Fruit fly (Drosophila melanogaster) whole organism, embryonic: ENCODE results near the gene CG13299.
A peak's percentile ranks its signal among the peaks of the same experiment; 100 is the strongest.

Experiments used
- Blimp-1 ChIP-seq: fragments of 200-800 bp; sonication (Bioruptor generic); optimal IDR thresholded peaks from 3 replicates; lab custom pipeline; 2018; ENCODE audit warnings: missing biosample characterization, missing genetic modification characterization, mild to moderate bottlenecking, moderate library complexity, missing genetic modification reagents
- CG10147 ChIP-seq: fragments of 200-800 bp; sonication (Bioruptor generic); optimal IDR thresholded peaks from 2 replicates; lab custom pipeline; 2019; ENCODE audit warnings: missing biosample characterization, mild to moderate bottlenecking, missing genetic modification characterization, moderate library complexity
- CG10431 ChIP-seq: fragments of 200-800 bp; sonication (Bioruptor generic); optimal IDR thresholded peaks from 3 replicates; lab custom pipeline; 2018; ENCODE audit warnings: missing biosample characterization, mild to moderate bottlenecking, missing genetic modification characterization
- CG10565 ChIP-seq: fragments of 200-800 bp; sonication (Bioruptor generic); optimal IDR thresholded peaks from 3 replicates; lab custom pipeline; 2016; ENCODE audit warnings: missing biosample characterization, mild to moderate bottlenecking, missing genetic modification characterization
- CG10979 ChIP-seq: fragments of 200-800 bp; sonication (Bioruptor generic); optimal IDR thresholded peaks from 2 replicates; lab custom pipeline; 2018; ENCODE audit warnings: missing biosample characterization, mild to moderate bottlenecking, missing genetic modification characterization, moderate library complexity
- CG11560 ChIP-seq: fragments of 200-800 bp; sonication (Bioruptor generic); IDR thresholded peaks from 3 replicates; pipeline ENCODE4 v1.3.6; 2022; ENCODE audit warnings: missing biosample characterization, missing genetic modification characterization
- CG11695 ChIP-seq: fragments of 200-800 bp; sonication (Bioruptor generic); IDR thresholded peaks from 3 replicates; pipeline ENCODE4 v1.3.6; 2022; ENCODE audit warnings: missing biosample characterization, missing genetic modification characterization
- CG14014 ChIP-seq: fragments of 200-800 bp; sonication (Bioruptor generic); IDR thresholded peaks from 2 replicates; pipeline ENCODE4 v1.3.6; 2022; ENCODE audit warnings: missing biosample characterization, missing genetic modification characterization
- CG15269 ChIP-seq: fragments of 200-800 bp; sonication (Bioruptor generic); optimal IDR thresholded peaks from 2 replicates; lab custom pipeline; 2018; ENCODE audit warnings: missing biosample characterization, mild to moderate bottlenecking, missing genetic modification characterization, moderate library complexity
- CG17359 ChIP-seq: fragments of 200-800 bp; sonication (Bioruptor generic); optimal IDR thresholded peaks from 3 replicates; lab custom pipeline; 2018; ENCODE audit warnings: missing biosample characterization, mild to moderate bottlenecking, missing genetic modification characterization, moderate library complexity
- CG17829 ChIP-seq: fragments of 200-800 bp; optimal IDR thresholded peaks from 2 replicates; lab custom pipeline; 2019; ENCODE audit warnings: missing biosample characterization, mild to moderate bottlenecking, missing genetic modification characterization, moderate library complexity
- CG18599 ChIP-seq: fragments of 200-800 bp; sonication (Bioruptor generic); optimal IDR thresholded peaks from 3 replicates; lab custom pipeline; 2017; ENCODE audit warnings: missing biosample characterization, missing genetic modification characterization, mild to moderate bottlenecking, moderate library complexity, missing genetic modification reagents
- CG18764 ChIP-seq: fragments of 200-800 bp; sonication (Bioruptor generic); optimal IDR thresholded peaks from 3 replicates; lab custom pipeline; 2016; ENCODE audit warnings: missing biosample characterization, missing genetic modification characterization
- CG2116 ChIP-seq: fragments of 200-800 bp; sonication (Bioruptor generic); optimal IDR thresholded peaks from 3 replicates; lab custom pipeline; 2018; ENCODE audit warnings: missing biosample characterization, mild to moderate bottlenecking, missing genetic modification characterization
- CG30020 ChIP-seq: fragments of 200-800 bp; optimal IDR thresholded peaks from 2 replicates; lab custom pipeline; 2019; ENCODE audit warnings: missing biosample characterization, mild to moderate bottlenecking, missing genetic modification characterization, moderate library complexity
- CG32532 ChIP-seq: fragments of 200-800 bp; sonication (Bioruptor generic); IDR thresholded peaks from 2 replicates; pipeline ENCODE4 v1.3.6; 2022; ENCODE audit warnings: missing biosample characterization, missing genetic modification characterization
- CG4854 ChIP-seq: fragments of 200-800 bp; sonication (Bioruptor generic); optimal IDR thresholded peaks from 2 replicates; lab custom pipeline; 2016; ENCODE audit warnings: missing biosample characterization, missing genetic modification characterization, inconsistent platforms
- CG6689 ChIP-seq: fragments of 200-800 bp; sonication (Bioruptor generic); IDR thresholded peaks from 2 replicates; pipeline ENCODE4 v1.3.6; 2022; ENCODE audit warnings: missing biosample characterization, missing genetic modification characterization
- CG6813 ChIP-seq: fragments of 200-800 bp; sonication (Bioruptor generic); optimal IDR thresholded peaks from 2 replicates; lab custom pipeline; 2017; ENCODE audit warnings: missing biosample characterization, missing genetic modification characterization, mild to moderate bottlenecking, moderate library complexity, missing genetic modification reagents
- CG7271 ChIP-seq: fragments of 200-800 bp; sonication (Bioruptor generic); optimal IDR thresholded peaks from 2 replicates; lab custom pipeline; 2018; ENCODE audit warnings: missing biosample characterization, mild to moderate bottlenecking, missing genetic modification characterization, moderate library complexity
- CG8765 ChIP-seq: fragments of 200-800 bp; sonication (Bioruptor generic); IDR thresholded peaks from 2 replicates; pipeline ENCODE4 v1.3.6; 2022; ENCODE audit warnings: missing biosample characterization, missing genetic modification characterization
- CG9797 ChIP-seq: fragments of 200-800 bp; sonication (Bioruptor generic); optimal IDR thresholded peaks from 3 replicates; lab custom pipeline; 2018; ENCODE audit warnings: missing biosample characterization, mild to moderate bottlenecking, missing genetic modification characterization
- D19B ChIP-seq: fragments of 200-800 bp; sonication (Bioruptor generic); optimal IDR thresholded peaks from 2 replicates; lab custom pipeline; 2017; ENCODE audit warnings: missing biosample characterization, mild to moderate bottlenecking, missing genetic modification characterization
- H2.0 ChIP-seq: fragments of 200-800 bp; sonication (Bioruptor generic); IDR thresholded peaks from 2 replicates; pipeline ENCODE4 v1.3.6; 2022; ENCODE audit warnings: missing biosample characterization, missing genetic modification characterization
- Hr3 ChIP-seq: fragments of 200-800 bp; sonication (Bioruptor generic); optimal IDR thresholded peaks from 3 replicates; lab custom pipeline; 2016; ENCODE audit warnings: missing biosample characterization, missing genetic modification characterization
- Mad ChIP-seq: fragments of 200-800 bp; sonication (Bioruptor generic); optimal IDR thresholded peaks from 2 replicates; lab custom pipeline; 2016; ENCODE audit warnings: missing biosample characterization, missing genetic modification characterization
- NFAT ChIP-seq: fragments of 200-800 bp; sonication (Bioruptor generic); IDR thresholded peaks from 2 replicates; pipeline ENCODE4 v1.3.6; 2022; ENCODE audit warnings: missing biosample characterization, missing genetic modification characterization
- Sox100B ChIP-seq: fragments of 200-800 bp; sonication (Bioruptor generic); optimal IDR thresholded peaks from 3 replicates; lab custom pipeline; 2018; ENCODE audit warnings: missing biosample characterization, mild to moderate bottlenecking, missing genetic modification characterization
- Usf ChIP-seq: fragments of 200-800 bp; sonication (Bioruptor generic); optimal IDR thresholded peaks from 2 replicates; lab custom pipeline; 2017; ENCODE audit warnings: missing genotype, missing biosample characterization, missing genetic modification characterization
- Xbp1 ChIP-seq: fragments of 200-800 bp; sonication (Bioruptor generic); optimal IDR thresholded peaks from 3 replicates; lab custom pipeline; 2016; ENCODE audit warnings: missing biosample characterization, mild to moderate bottlenecking, missing genetic modification characterization
- bsh ChIP-seq, 2 experiments: fragments of 200-800 bp; sonication (Bioruptor generic); optimal IDR thresholded peaks; 2 replicates each; lab custom pipeline; 2017 to 2018; ENCODE audit warnings: mild to moderate bottlenecking in 2 of 2, missing biosample characterization in 2 of 2, missing genetic modification characterization in 2 of 2, moderate library complexity in 1 of 2
- chm ChIP-seq: fragments of 200-800 bp; sonication (Bioruptor generic); IDR thresholded peaks from 2 replicates; pipeline ENCODE4 v1.3.6; 2022; ENCODE audit warnings: missing biosample characterization, missing genetic modification characterization
- ci ChIP-seq: fragments of 200-800 bp; sonication (Bioruptor generic); IDR thresholded peaks from 3 replicates; pipeline ENCODE4 v1.3.6; 2022; ENCODE audit warnings: missing biosample characterization, missing genetic modification characterization
- crp ChIP-seq, 2 experiments: fragments of 200-800 bp; sonication (Bioruptor generic); optimal IDR thresholded peaks; 2 replicates in 1 of 2; 3 replicates in 1 of 2; lab custom pipeline; 2017; ENCODE audit warnings: missing biosample characterization in 2 of 2, missing genetic modification characterization in 2 of 2, mild to moderate bottlenecking in 1 of 2, moderate library complexity in 1 of 2
- dimm ChIP-seq: fragments of 200-800 bp; sonication (Bioruptor generic); IDR thresholded peaks from 2 replicates; pipeline ENCODE4 v1.3.6; 2022; ENCODE audit warnings: missing biosample characterization, missing genetic modification characterization
- dpn ChIP-seq, 2 experiments: fragments of 200-800 bp; sonication (Bioruptor generic); optimal IDR thresholded peaks; 3 replicates each; lab custom pipeline; 2016; ENCODE audit warnings: missing biosample characterization in 2 of 2, missing genetic modification characterization in 2 of 2
- gfzf ChIP-seq: fragments of 200-800 bp; sonication (Bioruptor generic); optimal IDR thresholded peaks from 2 replicates; lab custom pipeline; 2016; ENCODE audit warnings: missing biosample characterization, mild to moderate bottlenecking, missing genetic modification characterization, moderate library complexity
- ken ChIP-seq: fragments of 200-800 bp; sonication (Bioruptor generic); IDR thresholded peaks from 3 replicates; pipeline ENCODE4 v1.3.6; 2022; ENCODE audit warnings: missing biosample characterization, missing genetic modification characterization
- lilli ChIP-seq: fragments of 200-800 bp; sonication (Bioruptor generic); optimal IDR thresholded peaks from 3 replicates; lab custom pipeline; 2016; ENCODE audit warnings: missing biosample characterization, missing genetic modification characterization
- lmd ChIP-seq: fragments of 200-800 bp; sonication (Bioruptor generic); IDR thresholded peaks from 2 replicates; pipeline ENCODE4 v1.3.6; 2022; ENCODE audit warnings: missing biosample characterization, missing genetic modification characterization
- lola ChIP-seq, 3 experiments: fragments of >200 bp in 2 of 3; fragments of 200-800 bp in 1 of 3; sonication (Bioruptor generic) in 1 of 3; optimal IDR thresholded peaks; 2 replicates each; lab custom pipeline; 2017 to 2019; ENCODE audit warnings: missing biosample characterization in 3 of 3, missing genetic modification characterization in 3 of 3, mild to moderate bottlenecking in 1 of 3, moderate library complexity in 1 of 3
- lov ChIP-seq, 2 experiments: fragments of 200-800 bp in 1 of 2; fragments of >200 bp in 1 of 2; sonication (Bioruptor generic) in 1 of 2; IDR thresholded peaks in 1 of 2; optimal IDR thresholded peaks in 1 of 2; 2 replicates in 1 of 2; 3 replicates in 1 of 2; pipeline versions ENCODE4 v1.3.6 to Lab custom; 2017 to 2022; ENCODE audit warnings: missing biosample characterization in 1 of 2, missing genetic modification characterization in 1 of 2
- phol ChIP-seq: fragments of 200-800 bp; sonication (Bioruptor generic); optimal IDR thresholded peaks from 3 replicates; lab custom pipeline; 2018; ENCODE audit warnings: missing biosample characterization, mild to moderate bottlenecking, missing genetic modification characterization, moderate library complexity
- sc ChIP-seq, 3 experiments: fragments of >200 bp in 2 of 3; fragments of 200-800 bp in 1 of 3; sonication (Bioruptor generic) in 1 of 3; optimal IDR thresholded peaks; 2 replicates in 2 of 3; 3 replicates in 1 of 3; lab custom pipeline; 2017; ENCODE audit warnings: mild to moderate bottlenecking in 1 of 3, missing biosample characterization in 1 of 3, missing genetic modification characterization in 1 of 3, missing genetic modification reagents in 1 of 3
- slbo ChIP-seq: fragments of 200-800 bp; sonication (Bioruptor generic); IDR thresholded peaks from 2 replicates; pipeline ENCODE4 v1.3.6; 2022; ENCODE audit warnings: missing biosample characterization, missing genetic modification characterization
- tin ChIP-seq: fragments of 200-800 bp; sonication (Bioruptor generic); optimal IDR thresholded peaks from 3 replicates; lab custom pipeline; 2016; ENCODE audit warnings: missing biosample characterization, missing genetic modification characterization
- vvl ChIP-seq: fragments of 200-800 bp; sonication (Bioruptor generic); IDR thresholded peaks from 2 replicates; pipeline ENCODE4 v1.3.6; 2022; ENCODE audit warnings: missing biosample characterization, missing genetic modification characterization
- wor ChIP-seq: fragments of 200-800 bp; sonication (Bioruptor generic); IDR thresholded peaks from 2 replicates; pipeline ENCODE4 v1.3.6; 2022; ENCODE audit warnings: missing biosample characterization, missing genetic modification characterization

Gene CG13299

DNA sequence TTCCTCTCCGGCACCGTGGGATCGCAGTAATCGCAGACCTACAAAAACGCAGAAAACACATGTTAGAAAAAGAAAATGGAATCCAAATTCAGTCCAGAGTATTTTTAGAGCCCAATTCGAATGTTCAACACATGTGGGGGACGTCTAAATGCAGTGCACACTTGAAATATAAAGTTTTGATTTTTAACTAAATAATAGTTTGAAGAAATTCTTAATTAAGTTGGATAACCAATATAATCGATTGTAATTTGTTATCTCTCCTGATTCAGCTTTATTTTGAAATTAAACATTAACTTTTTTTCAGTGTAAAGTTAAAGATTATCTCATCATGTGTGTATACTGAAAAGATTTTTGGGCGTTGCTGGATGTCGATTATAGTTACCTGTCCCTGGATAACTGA is 14.9 kb downstream of the CG13299 start (continued):
- no peak for TF ChIP-seq sc (optimal IDR thresholded peaks at IDR 0.05; lab: Kevin White, UChicago)
- peak; percentile 56 for TF ChIP-seq sc (GFP tag; optimal IDR thresholded peaks at IDR 0.05; lab: Kevin White, UChicago)
- peak; percentile 66 for TF ChIP-seq H2.0 (GFP tag; lab: Robert Waterston, UW)
- peak; percentile 84 for TF ChIP-seq ci (GFP tag; lab: Robert Waterston, UW)
- peak; percentile 56 for TF ChIP-seq Hr3 (GFP tag; lab: Kevin White, UChicago)
- TF ChIP-seq CG7271 (tag; lab: Kevin White, UChicago) = peak; percentile 51
- peak; percentile 89 for TF ChIP-seq CG10979
- TF ChIP-seq lov (optimal IDR thresholded peaks at IDR 0.05; lab: Kevin White, UChicago) = no peak
- TF ChIP-seq lov (GFP tag; IDR thresholded peaks at IDR 0.05; lab: Robert Waterston, UW) = 0 out of 3 replicates have a peak, but pooled peaks have one; percentile 47
- peak; percentile 44 for TF ChIP-seq CG18764 (GFP tag; lab: Kevin White, UChicago)
- TF ChIP-seq CG6813 (GFP tag; lab: Kevin White, UChicago) = peak; percentile 40
- no peak for TF ChIP-seq D19B (GFP tag; lab: Kevin White, UChicago)
- TF ChIP-seq vvl = peak; percentile 93
- TF ChIP-seq CG18599 (GFP tag; lab: Kevin White, UChicago) = peak; percentile 38
- peak; percentile 14 for TF ChIP-seq Mad (GFP tag; lab: Kevin White, UChicago)
- TF ChIP-seq Xbp1 (GFP tag; lab: Kevin White, UChicago) = peak; percentile 68
- peak; percentile 38 to 54 for TF ChIP-seq dpn (GFP tag; optimal IDR thresholded peaks at IDR 0.05; lab: Kevin White, UChicago)
- 0 out of 2 replicates have a peak, but pooled peaks have one; percentile 32 for TF ChIP-seq wor (GFP tag; lab: Robert Waterston, UW)
- no peak for TF ChIP-seq CG10431 (GFP tag; lab: Kevin White, UChicago)
- TF ChIP-seq crp (GFP tag; optimal IDR thresholded peaks at IDR 0.05; lab: Kevin White, UChicago) = peak in 1 of 2 experiments; percentile 22
- TF ChIP-seq NFAT (GFP tag; lab: Robert Waterston, UW) = no peak
- peak in 1 of 3 experiments; percentile 90 for TF ChIP-seq lola (GFP tag; optimal IDR thresholded peaks at IDR 0.05; lab: Kevin White, UChicago)
- TF ChIP-seq CG30020 (tag; lab: Kevin White, UChicago) = peak; percentile 5
- peak; percentile 70 for TF ChIP-seq CG11695 (GFP tag; lab: Robert Waterston, UW)
- peak; percentile 51; the same call in 1 of the 2 replicates for TF ChIP-seq CG14014 (GFP tag; lab: Robert Waterston, UW)
- TF ChIP-seq CG17359 = peak; percentile 80
- TF ChIP-seq lilli = peak; percentile 24
- peak; percentile 60 for TF ChIP-seq chm (GFP tag; lab: Robert Waterston, UW)
- 0 out of 2 replicates have a peak, but pooled peaks have one; percentile 19 for TF ChIP-seq CG8765
- no peak for TF ChIP-seq CG9797
- TF ChIP-seq CG10565 (GFP tag; lab: Kevin White, UChicago) = no peak
- peak; percentile 15; the same call in 1 of the 2 replicates for TF ChIP-seq lmd (GFP tag; lab: Robert Waterston, UW)
- no peak for TF ChIP-seq CG11560 (tag; lab: Robert Waterston, UW)
- peak; percentile 31 for TF ChIP-seq CG10147
- peak; percentile 86 for TF ChIP-seq phol (tag; lab: Kevin White, UChicago)
- TF ChIP-seq Sox100B (GFP tag; lab: Kevin White, UChicago) = peak; percentile 67
- TF ChIP-seq CG6689 (GFP tag; lab: Robert Waterston, UW) = peak; percentile 75
- TF ChIP-seq tin = peak; percentile 48
- TF ChIP-seq Usf (GFP tag; lab: Kevin White, UChicago) = no peak
- TF ChIP-seq slbo (GFP tag; lab: Robert Waterston, UW) = peak; percentile 41; the same call in 1 of the 2 replicates
- peak; percentile 35; the same call in 1 of the 2 replicates for TF ChIP-seq CG32532 (GFP tag; lab: Robert Waterston, UW)
- peak; percentile 84 for TF ChIP-seq CG17829
- TF ChIP-seq CG4854 = peak; percentile 2
- TF ChIP-seq CG2116 (GFP tag; lab: Kevin White, UChicago) = peak; percentile 22
- no peak for TF ChIP-seq gfzf (GFP tag; lab: Kevin White, UChicago)
- TF ChIP-seq ken = peak; percentile 70; the same call in 1 of the 3 replicates
- TF ChIP-seq Blimp-1 (GFP tag; lab: Kevin White, UChicago) = peak; percentile 80
- 0 out of 2 replicates have a peak, but pooled peaks have one; percentile 32 for TF ChIP-seq dimm
- peak in 1 of 2 experiments; percentile 93 for TF ChIP-seq bsh (GFP tag; optimal IDR thresholded peaks at IDR 0.05; lab: Kevin White, UChicago)
- TF ChIP-seq CG15269 (tag; lab: Kevin White, UChicago) = peak; percentile 60
